Fruit fly (Drosophila melanogaster): ENCODE results near the gene Diedel2.

The Diedel2 gene

DNA sequence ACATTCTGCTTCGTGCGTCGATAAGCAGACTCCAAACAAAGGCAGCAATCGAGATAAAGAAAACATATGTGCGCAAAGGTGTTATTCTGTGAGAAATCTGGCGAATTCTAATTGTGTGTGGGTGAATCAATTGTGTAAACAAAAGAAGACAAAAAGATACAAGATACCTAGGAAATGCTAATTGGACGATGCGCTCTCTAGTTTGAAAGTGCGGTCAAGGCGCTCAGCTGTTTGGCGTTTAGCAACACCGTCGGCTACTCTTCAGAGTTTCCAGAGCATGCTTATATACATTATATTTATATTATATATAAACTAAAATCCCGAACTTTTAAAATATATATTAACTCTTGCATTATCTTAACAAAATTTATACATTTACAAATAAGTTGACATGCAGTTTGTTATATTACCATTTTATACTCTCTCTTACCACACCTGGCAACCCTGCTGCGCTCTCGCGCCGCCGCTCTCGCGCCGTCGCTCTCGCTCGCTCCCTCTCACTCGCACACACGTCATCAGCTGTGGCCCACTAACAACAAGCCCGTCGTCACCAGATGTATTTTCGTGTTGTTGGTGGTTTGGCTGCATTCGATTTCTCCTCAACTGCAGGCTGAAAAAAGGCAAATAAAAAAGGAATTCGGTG lies 10.4 kb downstream of the Diedel2 start, which contains the start of gene CG1907:
TSS of gene CG1907 (plus strand) at position 551 of the 643 bp plus-strand sequence.
- TF ChIP-seq ttk (optimal IDR thresholded peaks at IDR 0.05) (no peak), h (optimal IDR thresholded peaks at IDR 0.05) (no peak), psq (optimal IDR thresholded peaks at IDR 0.05) (no peak), insv (optimal IDR thresholded peaks at IDR 0.05) (no peak), Myc (optimal IDR thresholded peaks at IDR 0.05) (no peak), Sin3A (optimal IDR thresholded peaks at IDR 0.05) (no peak)

DNA sequence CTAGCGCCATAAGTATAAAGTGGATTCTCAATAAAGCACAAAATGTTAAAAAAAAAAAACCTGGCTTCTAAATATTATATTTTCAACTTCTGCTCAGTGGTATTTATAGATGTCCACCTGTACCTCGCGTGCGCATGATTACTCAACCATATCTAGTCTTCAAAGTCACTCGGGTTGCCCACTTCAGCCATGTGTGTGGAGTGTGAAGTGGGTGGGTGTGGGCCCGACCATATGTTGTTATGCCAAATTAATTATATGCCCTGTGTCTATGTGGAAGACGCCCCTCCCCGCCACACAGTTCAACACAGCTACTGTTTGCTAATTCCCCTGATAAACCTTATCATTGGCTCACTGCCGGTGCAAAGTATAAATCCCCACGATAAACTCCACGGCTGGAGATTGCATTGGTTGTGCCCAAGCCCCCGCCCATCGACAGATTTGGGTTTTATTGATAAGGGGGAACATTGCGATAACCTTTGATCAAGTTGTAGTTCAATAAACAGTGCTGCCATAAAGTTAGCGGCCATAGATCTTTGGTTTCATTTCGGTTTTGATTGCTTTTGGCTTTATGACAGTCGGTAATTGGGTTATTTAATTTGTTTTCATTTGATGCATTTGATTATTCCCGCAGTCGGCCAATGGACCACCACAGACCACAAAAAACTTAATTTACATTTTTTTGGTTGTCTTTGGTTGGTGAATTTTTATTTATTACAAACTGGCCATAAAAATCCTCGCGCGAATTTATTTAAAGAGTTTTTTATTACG lies 12.6 kb downstream of the Diedel2 start:
- TF ChIP-seq h (optimal IDR thresholded peaks at IDR 0.05) (no peak), insv (optimal IDR thresholded peaks at IDR 0.05) (no peak)

- no peak for TF ChIP-seq psq (optimal IDR thresholded peaks at IDR 0.05)
- no peak for TF ChIP-seq ttk (optimal IDR thresholded peaks at IDR 0.05)
- no peak for TF ChIP-seq h (optimal IDR thresholded peaks at IDR 0.05)
- no peak for TF ChIP-seq Sin3A (optimal IDR thresholded peaks at IDR 0.05)
- TF ChIP-seq Myc (optimal IDR thresholded peaks at IDR 0.05): no peak
- TF ChIP-seq insv (optimal IDR thresholded peaks at IDR 0.05): no peak
Measured at dm6 chr3R:29625883-29626282, 17.6 kb downstream of the Diedel2 start.

DNA sequence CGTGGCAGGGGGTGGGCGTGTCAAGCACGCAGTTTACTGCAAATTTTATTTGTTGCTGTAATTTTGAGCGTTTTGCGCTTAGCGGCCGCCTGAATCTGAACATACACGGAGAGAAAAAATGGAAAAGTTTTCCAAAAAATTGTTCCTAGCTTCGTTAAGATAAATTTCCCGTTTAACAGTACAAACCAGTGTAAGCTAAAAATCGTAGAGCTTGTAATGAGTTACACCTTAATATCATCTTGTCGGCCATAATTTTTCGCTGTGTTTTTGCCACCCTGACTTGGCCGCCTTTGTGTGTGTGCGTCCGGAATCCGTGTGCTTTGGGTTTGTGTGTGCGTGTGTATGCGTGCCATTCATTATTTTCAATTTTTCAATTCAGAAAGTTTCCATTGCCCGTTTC lies 43.2 kb downstream of the Diedel2 start:
- TF ChIP-seq psq (optimal IDR thresholded peaks at IDR 0.05) (no peak), ttk (optimal IDR thresholded peaks at IDR 0.05) (no peak), insv (optimal IDR thresholded peaks at IDR 0.05) (no peak), Myc (optimal IDR thresholded peaks at IDR 0.05) (no peak), Sin3A (optimal IDR thresholded peaks at IDR 0.05) (no peak), h (optimal IDR thresholded peaks at IDR 0.05) (no peak)

Data from Kc167 (cell line).